Worm (Caenorhabditis elegans) whole organism, young adult: ENCODE data around the gene gly-6.

Source experiments
- B0019.2 ChIP-seq: fragments of 200-800 bp; sonication (Bioruptor generic); conservative IDR thresholded peaks from 2 replicates; pipeline ENCODE4 v1.3.6; 2022; ENCODE audit warnings: missing genetic modification reagents, missing genetic modification characterization, missing compliant biosample characterization
- C06A6.2 ChIP-seq: fragments of 200-800 bp; sonication (Bioruptor generic); conservative IDR thresholded peaks from 2 replicates; pipeline ENCODE4 v1.3.6; 2022; ENCODE audit warnings: missing genetic modification characterization, missing compliant biosample characterization
- C17E4.6 ChIP-seq: fragments of 200-800 bp; sonication (Bioruptor generic); IDR thresholded peaks from 2 replicates; pipeline ENCODE4 v1.3.6; 2022; ENCODE audit warnings: missing genetic modification reagents, missing genetic modification characterization, missing compliant biosample characterization
- F10E7.11 ChIP-seq: sonication (generic microtip); optimal IDR thresholded peaks from 2 replicates; lab custom pipeline; 2017; ENCODE audit warnings: mild to moderate bottlenecking, missing genetic modification characterization, moderate library complexity, missing compliant biosample characterization
- F37B4.10 ChIP-seq: fragments of 200-800 bp; sonication (Bioruptor generic); IDR thresholded peaks from 2 replicates; pipeline ENCODE4 v1.3.6; 2022; ENCODE audit warnings: missing genetic modification characterization, missing compliant biosample characterization
- F49E8.2 ChIP-seq: sonication (generic microtip); optimal IDR thresholded peaks from 3 replicates; lab custom pipeline; 2017; ENCODE audit warnings: missing genetic modification characterization, mild to moderate bottlenecking, missing compliant biosample characterization, antibody characterized with exemption, moderate library complexity; ENCODE audit not compliant: insufficient read depth
- F57A8.1 ChIP-seq: fragments of 200-800 bp; sonication (Bioruptor generic); optimal IDR thresholded peaks from 2 replicates; lab custom pipeline; 2018; ENCODE audit warnings: mild to moderate bottlenecking, missing genetic modification characterization, moderate library complexity, missing compliant biosample characterization
- F57C9.4 ChIP-seq: sonication (generic microtip); optimal IDR thresholded peaks from 2 replicates; lab custom pipeline; 2017; ENCODE audit warnings: mild to moderate bottlenecking, missing genetic modification characterization, missing compliant biosample characterization
- T07F8.4 ChIP-seq: sonication (generic microtip); optimal IDR thresholded peaks from 2 replicates; lab custom pipeline; 2016; ENCODE audit warnings: mild to moderate bottlenecking, missing genetic modification characterization, moderate library complexity, missing compliant biosample characterization
- Y53F4B.3 ChIP-seq: fragments of 200-800 bp; sonication (Bioruptor generic); IDR thresholded peaks from 2 replicates; pipeline ENCODE4 v1.3.6; 2022; ENCODE audit warnings: missing genetic modification reagents, missing genetic modification characterization, missing compliant biosample characterization
- Y67H2A.10 ChIP-seq: fragments of 200-800 bp; sonication (Bioruptor generic); conservative IDR thresholded peaks from 2 replicates; pipeline ENCODE4 v1.3.6; 2022; ENCODE audit warnings: missing genetic modification reagents, missing genetic modification characterization, missing compliant biosample characterization
- ama-1 ChIP-seq, 3 experiments: fragments of 150-350 bp in 1 of 3; sonication (generic microtip) in 2 of 3; optimal IDR thresholded peaks; 2 replicates each; lab custom pipeline; 2014 to 2018; ENCODE audit warnings: missing biosample characterization in 2 of 3, missing genetic modification characterization in 2 of 3, missing genetic modification reagents in 2 of 3
- atf-7 ChIP-seq: sonication (generic microtip); optimal IDR thresholded peaks from 2 replicates; lab custom pipeline; 2017; ENCODE audit warnings: mild to moderate bottlenecking, missing genetic modification characterization, missing compliant biosample characterization
- athp-1 ChIP-seq: sonication (generic microtip); optimal IDR thresholded peaks from 2 replicates; lab custom pipeline; 2017; ENCODE audit warnings: mild to moderate bottlenecking, missing genetic modification characterization, missing compliant biosample characterization
- attf-5 ChIP-seq: fragments of 200-800 bp; sonication (Bioruptor generic); optimal IDR thresholded peaks from 2 replicates; lab custom pipeline; 2018; ENCODE audit warnings: mild to moderate bottlenecking, missing genetic modification characterization, missing compliant biosample characterization
- attf-6 ChIP-seq: fragments of 200-800 bp; sonication (Bioruptor generic); IDR thresholded peaks from 2 replicates; pipeline ENCODE4 v1.3.6; 2022; ENCODE audit warnings: missing genetic modification reagents, missing genetic modification characterization, missing compliant biosample characterization
- bed-2 ChIP-seq: fragments of 200-800 bp; sonication (Bioruptor generic); IDR thresholded peaks from 2 replicates; pipeline ENCODE4 v1.3.6; 2022; ENCODE audit warnings: missing genetic modification reagents, missing genetic modification characterization, missing compliant biosample characterization
- ccch-3 ChIP-seq: fragments of 200-800 bp; sonication (Bioruptor generic); optimal IDR thresholded peaks from 2 replicates; lab custom pipeline; 2018; ENCODE audit warnings: mild to moderate bottlenecking, missing genetic modification characterization, missing compliant biosample characterization
- ceh-27 ChIP-seq: fragments of 200-800 bp; sonication (Bioruptor generic); optimal IDR thresholded peaks from 2 replicates; lab custom pipeline; 2018; ENCODE audit warnings: mild to moderate bottlenecking, missing genetic modification characterization, moderate library complexity, missing compliant biosample characterization
- ceh-91 ChIP-seq: fragments of 200-800 bp; sonication (Bioruptor generic); IDR thresholded peaks from 2 replicates; pipeline ENCODE4 v1.3.6; 2022; ENCODE audit warnings: missing genetic modification reagents, missing genetic modification characterization, missing compliant biosample characterization
- chd-7 ChIP-seq: sonication (generic microtip); optimal IDR thresholded peaks from 2 replicates; lab custom pipeline; 2016; ENCODE audit warnings: mild to moderate bottlenecking, missing genetic modification characterization, moderate library complexity, missing compliant biosample characterization
- die-1 ChIP-seq: sonication (generic microtip); optimal IDR thresholded peaks from 2 replicates; lab custom pipeline; 2016; ENCODE audit warnings: missing genotype, mild to moderate bottlenecking, missing genetic modification characterization, missing compliant biosample characterization
- egl-44 ChIP-seq: fragments of 200-800 bp; sonication (Bioruptor generic); IDR thresholded peaks from 2 replicates; pipeline ENCODE4 v1.3.6; 2022; ENCODE audit warnings: missing genetic modification reagents, missing genetic modification characterization, missing compliant biosample characterization
- fkh-3 ChIP-seq: sonication (generic microtip); optimal IDR thresholded peaks from 2 replicates; lab custom pipeline; 2016; ENCODE audit warnings: mild to moderate bottlenecking, missing genetic modification characterization, missing compliant biosample characterization
- hlh-26 ChIP-seq: fragments of 200-800 bp; sonication (Bioruptor generic); conservative IDR thresholded peaks from 2 replicates; pipeline ENCODE4 v1.3.6; 2022; ENCODE audit warnings: missing genetic modification reagents, missing genetic modification characterization, missing compliant biosample characterization
- hmg-1.2 ChIP-seq: fragments of 200-800 bp; sonication (Bioruptor generic); IDR thresholded peaks from 2 replicates; pipeline ENCODE4 v1.3.6; 2022; ENCODE audit warnings: missing genetic modification reagents, missing genetic modification characterization, missing compliant biosample characterization
- hrde-1 ChIP-seq: sonication (generic microtip); optimal IDR thresholded peaks from 2 replicates; lab custom pipeline; 2016; ENCODE audit warnings: missing genetic modification characterization, mild to moderate bottlenecking, missing compliant biosample characterization, moderate library complexity, missing genotype, missing genetic modification reagents, borderline replicate concordance
- hsf-1 ChIP-seq: fragments of 200-800 bp; sonication (Bioruptor generic); IDR thresholded peaks from 2 replicates; pipeline ENCODE4 v1.3.6; 2022; ENCODE audit warnings: missing genetic modification reagents, missing genetic modification characterization, missing compliant biosample characterization
- lin-26 ChIP-seq: fragments of 200-800 bp; sonication (Bioruptor generic); IDR thresholded peaks from 2 replicates; pipeline ENCODE4 v1.3.6; 2022; ENCODE audit warnings: missing genetic modification reagents, missing genetic modification characterization, missing compliant biosample characterization
- mxl-1 ChIP-seq: sonication (generic microtip); optimal IDR thresholded peaks from 2 replicates; lab custom pipeline; 2016; ENCODE audit warnings: missing genetic modification characterization, missing compliant biosample characterization
- nfya-1 ChIP-seq: sonication (generic microtip); optimal IDR thresholded peaks from 2 replicates; lab custom pipeline; 2017; ENCODE audit warnings: antibody characterized with exemption, missing compliant biosample characterization, missing genetic modification characterization, borderline replicate concordance; ENCODE audit not compliant: insufficient read depth
- nhr-90 ChIP-seq: sonication (generic microtip); optimal IDR thresholded peaks from 2 replicates; lab custom pipeline; 2016; ENCODE audit warnings: missing genotype, mild to moderate bottlenecking, missing genetic modification characterization, missing compliant biosample characterization
- pbrm-1 ChIP-seq: fragments of 200-800 bp; sonication (Bioruptor generic); IDR thresholded peaks from 2 replicates; pipeline ENCODE4 v1.3.6; 2022; ENCODE audit warnings: missing genetic modification reagents, missing genetic modification characterization, missing compliant biosample characterization
- rcor-1 ChIP-seq: fragments of 200-800 bp; sonication (Bioruptor generic); IDR thresholded peaks from 2 replicates; pipeline ENCODE4 v1.3.6; 2022; ENCODE audit warnings: missing genetic modification reagents, missing genetic modification characterization, missing compliant biosample characterization
- rec-8 ChIP-seq, 2 experiments: sonication (generic microtip); optimal IDR thresholded peaks; 2 replicates each; lab custom pipeline; 2016; ENCODE audit warnings: mild to moderate bottlenecking in 2 of 2, missing genetic modification characterization in 2 of 2, missing genetic modification reagents in 2 of 2, missing genotype in 2 of 2, missing biosample characterization in 1 of 2, missing compliant biosample characterization in 1 of 2, moderate library complexity in 1 of 2
- sdz-38 ChIP-seq: sonication (generic microtip); optimal IDR thresholded peaks from 2 replicates; lab custom pipeline; 2016; ENCODE audit warnings: missing genotype, missing genetic modification characterization, missing compliant biosample characterization
- sea-2 ChIP-seq: fragments of 200-800 bp; sonication (Bioruptor generic); IDR thresholded peaks from 2 replicates; pipeline ENCODE4 v1.3.6; 2022; ENCODE audit warnings: missing genetic modification characterization, missing compliant biosample characterization
- snpc-1.1 ChIP-seq: sonication (generic microtip); optimal IDR thresholded peaks from 2 replicates; lab custom pipeline; 2017; ENCODE audit warnings: missing genetic modification characterization, mild to moderate bottlenecking, missing compliant biosample characterization, antibody characterized with exemption, moderate library complexity, missing genotype, missing genetic modification reagents; ENCODE audit not compliant: insufficient read depth
- snpc-4 ChIP-seq, 5 experiments: fragments of 150-350 bp in 1 of 5; sonication (generic microtip) in 4 of 5; optimal IDR thresholded peaks; 2 replicates each; lab custom pipeline; 2014 to 2018; ENCODE audit warnings: missing genetic modification characterization in 5 of 5, missing biosample characterization in 3 of 5, antibody characterized with exemption in 2 of 5, mild to moderate bottlenecking in 2 of 5, missing compliant biosample characterization in 2 of 5, missing genotype in 2 of 5, moderate library complexity in 2 of 5, missing genetic modification reagents in 1 of 5
- tbp1 ChIP-seq: fragments of 200-800 bp; sonication (Bioruptor generic); optimal IDR thresholded peaks from 2 replicates; lab custom pipeline; 2018; ENCODE audit warnings: mild to moderate bottlenecking, missing genetic modification characterization, missing compliant biosample characterization
- unc-130 ChIP-seq: sonication (generic microtip); optimal IDR thresholded peaks from 2 replicates; lab custom pipeline; 2016; ENCODE audit warnings: missing genetic modification reagents, missing genetic modification characterization, missing compliant biosample characterization
- zfh-2 ChIP-seq: fragments of 200-800 bp; sonication (Bioruptor generic); conservative IDR thresholded peaks from 2 replicates; pipeline ENCODE4 v1.3.6; 2022; ENCODE audit warnings: missing genetic modification reagents, missing genetic modification characterization, missing compliant biosample characterization
- ztf-3 ChIP-seq: fragments of 200-800 bp; sonication (Bioruptor generic); optimal IDR thresholded peaks from 2 replicates; lab custom pipeline; 2018; ENCODE audit warnings: mild to moderate bottlenecking, missing genetic modification characterization, missing compliant biosample characterization

gly-6 gene

DNA sequence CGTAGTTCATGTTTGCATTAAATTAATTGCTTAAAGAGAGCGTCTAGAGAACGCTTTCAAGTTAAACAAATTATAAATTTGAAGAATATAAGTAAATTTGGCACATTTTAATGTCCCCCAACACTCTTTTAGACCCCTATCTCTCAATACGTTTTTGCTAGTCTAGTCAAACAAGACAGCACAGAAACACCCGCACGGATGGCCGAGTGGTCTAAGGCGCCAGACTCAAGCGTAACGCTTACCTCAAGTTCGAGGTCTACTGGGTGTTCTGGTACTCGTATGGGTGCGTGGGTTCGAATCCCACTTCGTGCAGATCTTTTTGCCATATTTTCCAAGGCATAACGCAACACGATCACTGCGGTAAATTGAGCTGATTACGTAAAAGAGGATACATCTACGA lies 31.3 kb upstream of the gly-6 start (continued):
- TF ChIP-seq T07F8.4 (peak; percentile 8), ccch-3 (no peak), tbp1 (GFP tag; lab: Kevin White, UChicago) (peak; percentile 90), ceh-27 (GFP tag; lab: Kevin White, UChicago) (no peak), attf-5 (no peak), sdz-38 (tag; lab: Kevin White, UChicago) (no peak), fkh-3 (tag; lab: Kevin White, UChicago) (no peak), hrde-1 (tag; lab: Kevin White, UChicago) (no peak), snpc-4 (GFP tag; optimal IDR thresholded peaks at IDR 0.05; lab: Kevin White, UChicago) (no peak), snpc-4 (tag; optimal IDR thresholded peaks at IDR 0.05; lab: Kevin White, UChicago) (peak in 2 of 4 experiments; percentile 18 to 60), rec-8 (tag; optimal IDR thresholded peaks at IDR 0.05; lab: Kevin White, UChicago) (no peak), hlh-26 (GFP tag; lab: Robert Waterston, UW) (no peak), zfh-2 (GFP tag; lab: Robert Waterston, UW) (no peak), Y53F4B.3 (GFP tag; lab: Robert Waterston, UW) (no peak), F57A8.1 (GFP tag; lab: Kevin White, UChicago) (no peak), F37B4.10 (GFP tag; lab: Robert Waterston, UW) (no peak), B0019.2 (GFP tag; lab: Robert Waterston, UW) (no peak), ama-1 (optimal IDR thresholded peaks at IDR 0.05; lab: Kevin White, UChicago) (no peak), ama-1 (GFP tag; optimal IDR thresholded peaks at IDR 0.05; lab: Kevin White, UChicago) (peak; percentile 12 to 49), pbrm-1 (GFP tag; lab: Robert Waterston, UW) (no peak), F57C9.4 (tag; lab: Kevin White, UChicago) (no peak), Y67H2A.10 (GFP tag; lab: Robert Waterston, UW) (no peak), unc-130 (GFP tag; lab: Kevin White, UChicago) (peak; percentile 8), rcor-1 (GFP tag; lab: Robert Waterston, UW) (0 out of 2 replicates have a peak, but pooled peaks have one; percentile 7), snpc-1.1 (tag; lab: Kevin White, UChicago) (no peak), die-1 (tag; lab: Kevin White, UChicago) (peak; percentile 46), atf-7 (tag; lab: Kevin White, UChicago) (no peak), C06A6.2 (no peak), bed-2 (GFP tag; lab: Robert Waterston, UW) (no peak), hsf-1 (GFP tag; lab: Robert Waterston, UW) (no peak; the same call in 1 of the 2 replicates), F49E8.2 (no peak), nhr-90 (tag; lab: Kevin White, UChicago) (peak; percentile 54), attf-6 (GFP tag; lab: Robert Waterston, UW) (no peak), mxl-1 (tag; lab: Kevin White, UChicago) (peak; percentile 45), nfya-1 (no peak), egl-44 (0 out of 2 replicates have a peak, but pooled peaks have one; percentile 35), ceh-91 (no peak), hmg-1.2 (GFP tag; lab: Robert Waterston, UW) (peak; percentile 30; the same call in 1 of the 2 replicates), chd-7 (tag; lab: Kevin White, UChicago) (no peak), C17E4.6 (GFP tag; lab: Robert Waterston, UW) (no peak), sea-2 (GFP tag; lab: Robert Waterston, UW) (no peak), athp-1 (peak; percentile 10), F10E7.11 (no peak), ztf-3 (GFP tag; lab: Kevin White, UChicago) (no peak), lin-26 (GFP tag; lab: Robert Waterston, UW) (peak; percentile 78)
- TF ChIP-seq, all 124 proteins: peak for 27
